Fruit fly (Drosophila melanogaster): ENCODE measurements around the gene CG33689.

The CG33689 gene

DNA sequence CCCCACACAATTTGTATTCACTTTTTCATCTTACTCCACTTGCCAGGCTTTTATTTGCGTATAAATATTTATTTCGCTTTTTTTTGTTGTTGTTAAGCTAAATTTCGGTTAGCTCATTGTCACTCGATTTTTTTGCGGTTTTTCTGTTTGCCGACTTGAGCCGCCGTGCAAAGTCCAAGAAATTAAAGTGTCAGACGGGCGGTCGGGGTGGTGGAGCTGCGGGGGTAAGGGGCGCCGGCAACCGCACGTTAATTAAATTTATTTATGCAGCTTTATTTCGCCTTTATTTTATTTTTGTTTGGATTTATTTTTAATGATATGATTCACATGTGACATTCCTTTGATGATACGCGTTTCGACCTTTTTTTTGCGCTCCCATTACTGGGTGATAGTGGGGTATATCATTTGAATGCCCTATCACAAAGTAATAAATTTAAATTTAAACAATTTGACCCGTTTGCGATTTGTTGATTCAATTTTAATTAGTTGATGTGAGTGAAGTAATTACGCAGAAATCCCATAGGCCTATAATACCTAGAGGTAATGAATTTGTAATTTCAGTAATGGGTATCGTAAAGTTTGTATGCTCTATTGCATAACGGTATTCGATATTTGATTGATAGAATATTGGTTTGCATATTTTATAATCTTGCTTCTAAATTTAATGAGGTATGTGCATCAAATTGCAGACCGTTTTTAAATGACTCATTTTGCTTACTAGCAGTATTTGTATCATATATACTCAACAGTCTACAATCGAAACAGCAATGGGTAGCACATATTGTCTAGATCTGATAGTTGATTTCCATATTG lies 34.5 kb upstream of the CG33689 start (continued):
- TF ChIP-seq CG4820 (GFP tag; optimal IDR thresholded peaks at IDR 0.05) (peak; percentile 3), vfl (GFP tag; optimal IDR thresholded peaks at IDR 0.05) (peak; percentile 46), Dip3 (GFP tag; optimal IDR thresholded peaks at IDR 0.05) (peak; percentile 66), CG12236 (GFP tag; optimal IDR thresholded peaks at IDR 0.05) (peak; percentile 1), Sry-δ (GFP tag; optimal IDR thresholded peaks at IDR 0.05) (no peak), CG3847 (GFP tag; IDR thresholded peaks at IDR 0.05) (peak; percentile 56), Deaf1 (tag; optimal IDR thresholded peaks at IDR 0.05) (peak; percentile 8), gem (tag; optimal IDR thresholded peaks at IDR 0.05) (peak; percentile 64), CoRest (tag; optimal IDR thresholded peaks at IDR 0.05) (peak; percentile 69), Trl (optimal IDR thresholded peaks at IDR 0.05) (no peak), Trl (GFP tag; optimal IDR thresholded peaks at IDR 0.05) (peak; percentile 37), ind (GFP tag; optimal IDR thresholded peaks at IDR 0.05) (peak; percentile 56), CG3065 (GFP tag; optimal IDR thresholded peaks at IDR 0.05) (no peak), CG13424 (tag; optimal IDR thresholded peaks at IDR 0.05) (peak; percentile 27), CG4404 (GFP tag; IDR thresholded peaks at IDR 0.05) (peak; percentile 41; the same call in 1 of the 2 replicates), cas (GFP tag; IDR thresholded peaks at IDR 0.05) (no peak), CG9609 (GFP tag; optimal IDR thresholded peaks at IDR 0.05) (peak; percentile 17), crol (GFP tag; IDR thresholded peaks at IDR 0.05) (peak; percentile 59), CG12659 (GFP tag; optimal IDR thresholded peaks at IDR 0.05) (peak; percentile 28), CG9727 (GFP tag; optimal IDR thresholded peaks at IDR 0.05) (peak; percentile 31), CG4707 (GFP tag; optimal IDR thresholded peaks at IDR 0.05) (no peak), vvl (GFP tag; IDR thresholded peaks at IDR 0.05) (peak; percentile 60), CG12104 (GFP tag; optimal IDR thresholded peaks at IDR 0.05) (peak; percentile 11), Mrtf (GFP tag; IDR thresholded peaks at IDR 0.05) (peak; percentile 58; the same call in 1 of the 3 replicates), CG12744 (GFP tag; optimal IDR thresholded peaks at IDR 0.05) (peak; percentile 58), CG1233 (GFP tag; optimal IDR thresholded peaks at IDR 0.05) (peak; percentile 29), CG8388 (GFP tag; optimal IDR thresholded peaks at IDR 0.05) (no peak), Kr (GFP tag; optimal IDR thresholded peaks at IDR 0.05) (no peak), shn (GFP tag; optimal IDR thresholded peaks at IDR 0.05) (peak; percentile 27), Dad (GFP tag; optimal IDR thresholded peaks at IDR 0.05) (no peak), Dbx (GFP tag; IDR thresholded peaks at IDR 0.05) (peak; percentile 62; the same call in 2 of the 3 replicates), HmgZ (tag; optimal IDR thresholded peaks at IDR 0.05) (peak; percentile 11), dysf (GFP tag; IDR thresholded peaks at IDR 0.05) (peak; percentile 68), fd102C (GFP tag; optimal IDR thresholded peaks at IDR 0.05) (no peak), CG18599 (GFP tag; optimal IDR thresholded peaks at IDR 0.05) (peak; percentile 9), cwo (GFP tag; optimal IDR thresholded peaks at IDR 0.05) (no peak), Dfd (GFP tag; optimal IDR thresholded peaks at IDR 0.05) (no peak), CG13775 (GFP tag; optimal IDR thresholded peaks at IDR 0.05) (peak; percentile 25), tx (GFP tag; optimal IDR thresholded peaks at IDR 0.05) (peak; percentile 22), rib (GFP tag; IDR thresholded peaks at IDR 0.05) (peak; percentile 66; the same call in 1 of the 2 replicates), trh (GFP tag; optimal IDR thresholded peaks at IDR 0.05) (no peak), her (GFP tag; optimal IDR thresholded peaks at IDR 0.05) (peak; percentile 17), Rfx (GFP tag; IDR thresholded peaks at IDR 0.05) (peak; percentile 66; the same call in 1 of the 2 replicates), CG12155 (GFP tag; optimal IDR thresholded peaks at IDR 0.05) (peak; percentile 52), CG15011 (GFP tag; optimal IDR thresholded peaks at IDR 0.05) (no peak), Med (GFP tag) (peak; percentile 89), chinmo (GFP tag; IDR thresholded peaks at IDR 0.05; ENCODE audit: partially characterized antibody) (peak; percentile 71; the same call in 2 of the 4 replicates), Dek (tag; optimal IDR thresholded peaks at IDR 0.05) (peak; percentile 9), CG4424 (GFP tag; optimal IDR thresholded peaks at IDR 0.05) (peak; percentile 35), CG9817 (tag; optimal IDR thresholded peaks at IDR 0.05) (peak; percentile 25)
